Fruit fly (Drosophila melanogaster) whole organism, wandering third instar larva: ENCODE results near the gene MICAL-like.

Source experiments
- Abd-B ChIP-seq: fragments of >200 bp; optimal IDR thresholded peaks from 2 replicates; lab custom pipeline; 2017; ENCODE audit warnings: missing biosample characterization, missing genetic modification characterization
- CrebA ChIP-seq: fragments of 200-800 bp; sonication (Bioruptor generic); optimal IDR thresholded peaks from 2 replicates; lab custom pipeline; 2016; ENCODE audit warnings: missing biosample characterization, mild to moderate bottlenecking, missing genetic modification characterization, borderline replicate concordance
- Dfd ChIP-seq: fragments of >200 bp; optimal IDR thresholded peaks from 2 replicates; lab custom pipeline; 2017; ENCODE audit warnings: missing biosample characterization, missing genetic modification characterization
- GATAd ChIP-seq: sonication (Bioruptor generic); optimal IDR thresholded peaks from 2 replicates; lab custom pipeline; 2016; ENCODE audit warnings: missing biosample characterization, missing genetic modification characterization
- Hnf4 ChIP-seq: fragments of 200-800 bp; sonication (Bioruptor generic); optimal IDR thresholded peaks from 2 replicates; lab custom pipeline; 2016; ENCODE audit warnings: missing biosample characterization, mild to moderate bottlenecking, missing genetic modification characterization
- Myc ChIP-seq: fragments of >200 bp; optimal IDR thresholded peaks from 2 replicates; lab custom pipeline; 2017
- Sp1 ChIP-seq: fragments of 200-800 bp; sonication (Bioruptor generic); optimal IDR thresholded peaks from 3 replicates; lab custom pipeline; 2019; ENCODE audit warnings: missing biosample characterization, mild to moderate bottlenecking, missing genetic modification characterization, moderate library complexity
- Vsx2 ChIP-seq: fragments of 200-300, 225-300 bp; sonication (Bioruptor generic); optimal IDR thresholded peaks from 2 replicates; lab custom pipeline; 2018; ENCODE audit warnings: missing biosample characterization, missing genetic modification characterization; ENCODE audit not compliant: partially characterized antibody
- br ChIP-seq: fragments of 200-800 bp; sonication (Bioruptor generic); optimal IDR thresholded peaks from 2 replicates; lab custom pipeline; 2016; ENCODE audit warnings: missing biosample characterization, missing genetic modification characterization
- brk ChIP-seq: fragments of 200-800 bp; sonication (Bioruptor generic); optimal IDR thresholded peaks from 2 replicates; lab custom pipeline; 2016; ENCODE audit warnings: missing biosample characterization, mild to moderate bottlenecking, missing genetic modification characterization
- dmrt93B ChIP-seq: fragments of 200-800 bp; sonication (Bioruptor generic); optimal IDR thresholded peaks from 2 replicates; lab custom pipeline; 2018; ENCODE audit warnings: missing biosample characterization, mild to moderate bottlenecking, missing genetic modification characterization
- dsf ChIP-seq: sonication (Bioruptor generic); optimal IDR thresholded peaks from 2 replicates; lab custom pipeline; 2016; ENCODE audit warnings: missing biosample characterization, missing genetic modification characterization, borderline replicate concordance
- ey ChIP-seq: fragments of 200-800 bp; sonication (Bioruptor generic); optimal IDR thresholded peaks from 2 replicates; lab custom pipeline; 2016; ENCODE audit warnings: missing biosample characterization, missing genetic modification characterization
- lola ChIP-seq: fragments of >200 bp; optimal IDR thresholded peaks from 2 replicates; lab custom pipeline; 2017; ENCODE audit warnings: missing biosample characterization, missing genetic modification characterization
- pan ChIP-seq: fragments of >200 bp; optimal IDR thresholded peaks from 2 replicates; lab custom pipeline; 2017
- rgr ChIP-seq: fragments of 200-800 bp; sonication (Bioruptor generic); optimal IDR thresholded peaks from 3 replicates; lab custom pipeline; 2016; ENCODE audit warnings: missing biosample characterization, mild to moderate bottlenecking, missing genetic modification characterization

MICAL-like gene

DNA sequence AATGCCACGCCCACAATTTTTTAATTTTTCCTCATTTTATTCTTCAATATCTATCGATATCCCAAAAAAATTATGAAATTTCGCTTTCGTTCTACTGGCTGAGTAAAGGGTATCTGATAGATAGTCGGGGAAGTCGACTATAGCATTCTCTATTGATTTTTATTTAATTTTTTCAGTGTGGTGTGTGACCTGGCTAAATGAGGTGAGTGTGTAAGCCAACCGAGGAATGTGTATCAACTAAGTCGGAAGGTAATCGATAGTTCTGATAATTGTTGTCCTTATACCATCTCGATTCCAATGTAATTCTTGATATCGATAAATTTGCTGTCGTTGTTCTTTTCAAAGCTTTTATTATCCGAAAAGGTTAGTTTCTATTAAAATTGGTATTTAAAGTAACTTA lies 8.6 kb downstream of the MICAL-like start, which contains the start of gene CG11263 (continued):
- TF ChIP-seq CrebA (GFP tag; lab: Kevin White, UChicago) (no peak), dsf (no peak), ey (peak; percentile 20), Myc (lab: Kevin White, UChicago) (peak; percentile 38), pan (no peak), lola (no peak)

DNA sequence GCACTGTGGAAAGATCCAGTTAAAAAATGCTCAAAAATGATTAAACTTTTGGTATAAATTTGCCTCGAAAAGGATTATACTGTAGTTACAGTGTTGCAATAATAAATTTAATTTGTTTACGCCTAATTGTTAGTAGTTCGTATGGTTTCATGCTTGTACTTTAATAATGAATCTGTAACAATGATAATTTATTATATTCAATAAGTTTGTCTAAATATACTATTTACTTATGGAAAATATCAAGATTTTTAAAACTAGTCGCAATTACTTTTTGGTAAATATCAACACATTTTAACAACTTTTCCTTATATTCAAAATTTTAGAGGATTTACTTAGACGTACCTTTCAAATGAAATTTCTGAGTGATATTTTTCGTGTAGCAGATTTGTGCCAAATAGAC lies 20.3 kb downstream of the MICAL-like start, which contains the start of gene CG11262:
Gene CG11262, plus strand, starts transcription at position 301 of the 400 bp plus-strand sequence.
- TF ChIP-seq Vsx2 (no peak), br (GFP tag; lab: Kevin White, UChicago) (no peak), rgr (GFP tag; lab: Kevin White, UChicago) (no peak), dmrt93B (GFP tag; lab: Kevin White, UChicago) (no peak)

DNA sequence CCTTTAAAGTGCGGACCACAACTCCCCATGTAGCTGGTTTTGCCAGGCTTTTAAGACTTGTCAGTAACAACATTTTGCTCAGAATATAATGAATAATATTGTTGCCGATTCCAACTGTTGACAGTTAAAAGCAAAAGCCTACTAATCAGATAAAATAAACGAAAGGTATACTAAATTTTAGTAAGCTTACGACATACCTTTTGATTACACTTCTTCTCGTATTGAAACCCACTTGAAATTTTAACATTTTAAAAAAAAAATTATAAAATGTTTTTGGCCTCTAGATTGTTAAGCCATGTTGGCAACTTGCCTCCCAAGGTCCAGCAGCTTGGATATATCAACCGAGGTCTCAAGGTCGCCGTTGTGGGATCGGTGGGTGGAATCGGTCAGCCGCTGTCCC lies 42.9 kb downstream of the MICAL-like start, which contains the start of the genes CG10748 and CG10749:
Gene CG10748, minus strand, starts transcription at position 101 of the 400 bp plus-strand sequence.
Gene CG10749, plus strand, starts transcription at position 216 of the 400 bp plus-strand sequence.
- TF ChIP-seq GATAd (GFP tag; lab: Kevin White, UChicago) (no peak), Abd-B (GFP tag; lab: Kevin White, UChicago) (no peak)

DNA sequence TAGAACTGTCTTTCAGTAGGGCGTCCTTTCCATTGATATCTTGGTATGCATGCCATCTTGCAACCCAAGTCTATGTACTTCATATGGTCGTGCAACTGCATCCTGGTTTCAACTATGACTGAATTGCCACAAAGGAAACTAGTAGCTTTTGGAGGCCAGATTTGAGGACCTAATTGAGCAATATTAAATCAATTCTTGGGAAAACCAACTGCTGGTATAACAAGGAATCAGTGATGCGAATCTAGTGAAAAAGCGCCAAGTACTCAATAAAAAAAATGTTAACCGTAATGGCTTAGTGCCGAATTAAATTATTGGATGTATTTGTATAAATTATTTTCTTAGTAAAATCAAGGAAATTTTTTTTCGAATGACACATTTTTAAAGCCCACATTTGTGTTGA lies 47.5 kb downstream of the MICAL-like start, which contains the start of gene Or69a:
Gene Or69a, minus strand, starts transcription at position 101 of the 400 bp plus-strand sequence.
- TF ChIP-seq Sp1 (no peak), Hnf4 (GFP tag; lab: Kevin White, UChicago) (no peak), Dfd (GFP tag; lab: Kevin White, UChicago) (no peak), brk (GFP tag; lab: Kevin White, UChicago) (no peak), Myc (lab: Kevin White, UChicago) (no peak)
